Worm (Caenorhabditis elegans) whole organism, L4/young adult: ENCODE measurements around the gene F43H9.4.

Experiments used
- dao-5 ChIP-seq: sonication (generic microtip); optimal IDR thresholded peaks from 2 replicates; lab custom pipeline; 2016; ENCODE audit warnings: missing genotype, missing genetic modification characterization, moderate library complexity, missing compliant biosample characterization
- him-1 ChIP-seq: sonication (generic microtip); optimal IDR thresholded peaks from 2 replicates; lab custom pipeline; 2016; ENCODE audit warnings: missing genotype, missing genetic modification reagents, missing genetic modification characterization, missing compliant biosample characterization

DNA sequence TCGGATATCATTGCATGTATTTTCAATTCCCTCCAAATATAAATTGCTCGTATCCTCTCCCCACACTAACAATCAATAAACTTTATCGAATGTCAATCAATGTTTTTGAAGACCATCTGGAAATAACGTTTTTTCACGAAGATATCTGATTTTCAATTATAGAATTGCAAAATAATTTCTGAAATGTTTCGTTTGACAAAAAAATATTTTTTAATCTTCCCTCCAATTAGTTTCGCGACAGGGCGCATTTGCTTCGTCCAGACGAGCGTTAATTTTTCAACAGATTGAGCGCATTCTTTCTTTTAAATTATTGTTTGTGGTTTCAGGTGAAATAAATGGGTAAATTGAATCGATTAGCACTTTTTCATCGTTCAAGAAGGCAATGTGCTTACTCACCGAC lies 4.6 kb downstream of the F43H9.4 start, which contains the start of gene vars-1:
- TF ChIP-seq him-1 (tag; lab: Kevin White, UChicago) (no peak), dao-5 (tag; lab: Kevin White, UChicago) (no peak)
